Fruit fly (Drosophila melanogaster): ENCODE data around the gene se.

se gene

dm6 chr3L:8540509-8540908 lies 20.2 kb downstream of the se start:
- TF ChIP-seq toe (GFP tag; optimal IDR thresholded peaks at IDR 0.05) = no peak
- no peak for TF ChIP-seq Hr96 (GFP tag; optimal IDR thresholded peaks at IDR 0.05)
- no peak for TF ChIP-seq Clk (GFP tag; optimal IDR thresholded peaks at IDR 0.05)

- TF ChIP-seq CG33017 (tag; optimal IDR thresholded peaks at IDR 0.05) = no peak
These were observed 21.3 kb downstream of the se start for dm6 chr3L:8541669-8542068.

- TF ChIP-seq pad (GFP tag; optimal IDR thresholded peaks at IDR 0.05) = no peak
- no peak for TF ChIP-seq CG12768 (GFP tag; optimal IDR thresholded peaks at IDR 0.05)
- TF ChIP-seq CG1620 (GFP tag; optimal IDR thresholded peaks at IDR 0.05) = no peak
These were observed 21.9 kb downstream of the se start for dm6 chr3L:8542213-8542612.

dm6 chr3L:8543866-8544265 lies 23.5 kb downstream of the se start:
- TF ChIP-seq tj (GFP tag; optimal IDR thresholded peaks at IDR 0.05) = no peak
- TF ChIP-seq bab1 (GFP tag; optimal IDR thresholded peaks at IDR 0.05) = no peak
- no peak for TF ChIP-seq cnc (optimal IDR thresholded peaks at IDR 0.05)
- TF ChIP-seq ovo (GFP tag; optimal IDR thresholded peaks at IDR 0.05) = no peak
- TF ChIP-seq CG14711 (tag; optimal IDR thresholded peaks at IDR 0.05) = no peak
- no peak for TF ChIP-seq cic (GFP tag; optimal IDR thresholded peaks at IDR 0.05)
- no peak for TF ChIP-seq CG33017 (tag; optimal IDR thresholded peaks at IDR 0.05)
- no peak for TF ChIP-seq Clk (GFP tag; optimal IDR thresholded peaks at IDR 0.05)
- no peak for TF ChIP-seq CG1620 (GFP tag; optimal IDR thresholded peaks at IDR 0.05)
- no peak for TF ChIP-seq CG7045 (GFP tag; optimal IDR thresholded peaks at IDR 0.05)
- no peak for TF ChIP-seq CG5204 (GFP tag; optimal IDR thresholded peaks at IDR 0.05)
- TF ChIP-seq CG12768 (GFP tag; optimal IDR thresholded peaks at IDR 0.05) = no peak
- no peak for TF ChIP-seq toe (GFP tag; optimal IDR thresholded peaks at IDR 0.05)

dm6 chr3L:8544710-8545109 lies 24.4 kb downstream of the se start, which contains the start of gene rhea:
Gene rhea (plus strand): TSS chr3L:8545001.
- TF ChIP-seq pad (GFP tag; optimal IDR thresholded peaks at IDR 0.05) (no peak), CG1620 (GFP tag; optimal IDR thresholded peaks at IDR 0.05) (peak; percentile 5), ovo (GFP tag; optimal IDR thresholded peaks at IDR 0.05) (no peak), CG12768 (GFP tag; optimal IDR thresholded peaks at IDR 0.05) (no peak), Crg-1 (GFP tag; optimal IDR thresholded peaks at IDR 0.05) (no peak), cnc (optimal IDR thresholded peaks at IDR 0.05) (no peak), Clk (GFP tag; optimal IDR thresholded peaks at IDR 0.05) (no peak), CG5204 (GFP tag; optimal IDR thresholded peaks at IDR 0.05) (peak; percentile 0), bab1 (GFP tag; optimal IDR thresholded peaks at IDR 0.05) (peak; percentile 47), kay (GFP tag; ENCODE audit: borderline replicate concordance) (peak; percentile 1), CG7045 (GFP tag; optimal IDR thresholded peaks at IDR 0.05) (no peak), Mnt (GFP tag; optimal IDR thresholded peaks at IDR 0.05) (no peak), CG11617 (GFP tag; optimal IDR thresholded peaks at IDR 0.05) (peak; percentile 6), cic (GFP tag; optimal IDR thresholded peaks at IDR 0.05) (no peak), CG33017 (tag; optimal IDR thresholded peaks at IDR 0.05) (no peak), CG7101 (tag; optimal IDR thresholded peaks at IDR 0.05) (no peak), Hr96 (GFP tag; optimal IDR thresholded peaks at IDR 0.05) (no peak), toe (GFP tag; optimal IDR thresholded peaks at IDR 0.05) (no peak), CG14711 (tag; optimal IDR thresholded peaks at IDR 0.05) (peak; percentile 37), tj (GFP tag; optimal IDR thresholded peaks at IDR 0.05) (peak; percentile 53)

- TF ChIP-seq cic (GFP tag; optimal IDR thresholded peaks at IDR 0.05) = no peak
- peak; percentile 9 for TF ChIP-seq CG12768 (GFP tag; optimal IDR thresholded peaks at IDR 0.05)
These were observed 25.1 kb downstream of the se start for dm6 chr3L:8545473-8545872.

dm6 chr3L:8546355-8546771 lies 26.0 kb downstream of the se start:
- peak; percentile 47 for TF ChIP-seq CG7101 (tag; optimal IDR thresholded peaks at IDR 0.05)
- peak; percentile 49 for TF ChIP-seq CG11617 (GFP tag; optimal IDR thresholded peaks at IDR 0.05)
- peak; percentile 48 for TF ChIP-seq toe (GFP tag; optimal IDR thresholded peaks at IDR 0.05)
- peak; percentile 25 for TF ChIP-seq Crg-1 (GFP tag; optimal IDR thresholded peaks at IDR 0.05)
- no peak for TF ChIP-seq ovo (GFP tag; optimal IDR thresholded peaks at IDR 0.05)
- TF ChIP-seq Clk (GFP tag; optimal IDR thresholded peaks at IDR 0.05) = peak; percentile 12
- peak; percentile 21 for TF ChIP-seq bab1 (GFP tag; optimal IDR thresholded peaks at IDR 0.05)
- peak; percentile 56 for TF ChIP-seq CG33017 (tag; optimal IDR thresholded peaks at IDR 0.05)
- peak; percentile 28 for TF ChIP-seq CG14711 (tag; optimal IDR thresholded peaks at IDR 0.05)
- peak; percentile 4 for TF ChIP-seq CG7045 (GFP tag; optimal IDR thresholded peaks at IDR 0.05)
- TF ChIP-seq kay (GFP tag; ENCODE audit: borderline replicate concordance) = peak; percentile 97
- peak; percentile 30 for TF ChIP-seq CG1620 (GFP tag; optimal IDR thresholded peaks at IDR 0.05)
- TF ChIP-seq cic (GFP tag; optimal IDR thresholded peaks at IDR 0.05) = peak; percentile 66
- peak; percentile 86 for TF ChIP-seq Mnt (GFP tag; optimal IDR thresholded peaks at IDR 0.05)
- peak; percentile 65 for TF ChIP-seq tj (GFP tag; optimal IDR thresholded peaks at IDR 0.05)
- TF ChIP-seq CG5204 (GFP tag; optimal IDR thresholded peaks at IDR 0.05) = no peak
- TF ChIP-seq Hr96 (GFP tag; optimal IDR thresholded peaks at IDR 0.05) = no peak
- TF ChIP-seq pad (GFP tag; optimal IDR thresholded peaks at IDR 0.05) = peak; percentile 43
- no peak for TF ChIP-seq cnc (optimal IDR thresholded peaks at IDR 0.05)
- TF ChIP-seq CG12768 (GFP tag; optimal IDR thresholded peaks at IDR 0.05) = peak; percentile 67

dm6 chr3L:8547104-8547523 lies 26.8 kb downstream of the se start:
- TF ChIP-seq cic (GFP tag; optimal IDR thresholded peaks at IDR 0.05) (peak; percentile 81), CG7045 (GFP tag; optimal IDR thresholded peaks at IDR 0.05) (peak; percentile 37), CG14711 (tag; optimal IDR thresholded peaks at IDR 0.05) (peak; percentile 52), CG1620 (GFP tag; optimal IDR thresholded peaks at IDR 0.05) (no peak), cnc (optimal IDR thresholded peaks at IDR 0.05) (no peak), CG5204 (GFP tag; optimal IDR thresholded peaks at IDR 0.05) (peak; percentile 29), tj (GFP tag; optimal IDR thresholded peaks at IDR 0.05) (peak; percentile 30), CG12768 (GFP tag; optimal IDR thresholded peaks at IDR 0.05) (peak; percentile 16), CG33017 (tag; optimal IDR thresholded peaks at IDR 0.05) (peak; percentile 65), Mnt (GFP tag; optimal IDR thresholded peaks at IDR 0.05) (no peak), toe (GFP tag; optimal IDR thresholded peaks at IDR 0.05) (peak; percentile 43), CG11617 (GFP tag; optimal IDR thresholded peaks at IDR 0.05) (peak; percentile 41), Crg-1 (GFP tag; optimal IDR thresholded peaks at IDR 0.05) (no peak), bab1 (GFP tag; optimal IDR thresholded peaks at IDR 0.05) (no peak), kay (GFP tag; ENCODE audit: borderline replicate concordance) (peak; percentile 91), Hr96 (GFP tag; optimal IDR thresholded peaks at IDR 0.05) (no peak), pad (GFP tag; optimal IDR thresholded peaks at IDR 0.05) (peak; percentile 14), CG7101 (tag; optimal IDR thresholded peaks at IDR 0.05) (peak; percentile 73)

Measured in whole organism, adult.